Fruit fly (Drosophila melanogaster) whole organism: Measurements from ENCODE around the gene CG32625.

Experiments
- CG8478 ChIP-seq: fragments of >200 bp; optimal IDR thresholded peaks from 2 replicates; lab custom pipeline; 2018; ENCODE audit warnings: inconsistent platforms
- EcR ChIP-seq, 2 experiments: fragments of >200 bp; optimal IDR thresholded peaks; 2 replicates each; lab custom pipeline; 2017; ENCODE audit warnings: missing biosample characterization in 2 of 2, missing genetic modification characterization in 2 of 2, missing genetic modification reagents in 2 of 2
- psq ChIP-seq: fragments of >200 bp; optimal IDR thresholded peaks from 2 replicates; lab custom pipeline; 2017
- usp ChIP-seq: fragments of >200 bp; optimal IDR thresholded peaks from 2 replicates; lab custom pipeline; 2017; ENCODE audit warnings: missing biosample characterization, missing genetic modification characterization, mixed read lengths

DNA sequence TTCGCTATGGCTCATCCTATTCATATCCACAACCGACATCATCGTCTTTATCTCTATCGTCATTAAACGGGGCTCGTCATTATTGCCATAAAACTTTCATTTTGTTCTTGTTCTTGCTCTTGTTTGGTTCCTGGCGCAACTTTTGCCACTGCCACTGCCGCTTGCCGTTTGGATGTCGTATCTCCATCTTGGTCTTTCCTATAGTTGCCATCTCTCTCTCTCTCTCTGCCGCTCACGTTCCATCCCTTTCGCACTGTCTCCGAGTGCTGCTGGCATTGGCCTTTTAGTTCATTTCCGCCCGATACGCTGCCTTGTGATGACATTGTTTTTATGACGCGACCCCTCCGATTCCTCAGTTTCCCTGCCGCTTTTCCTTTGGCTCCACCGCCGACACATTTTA lies 35.8 kb upstream of the CG32625 start:
- no peak for TF ChIP-seq CG8478
- no peak for TF ChIP-seq usp
- no peak for TF ChIP-seq psq (lab: Kevin White, UChicago)
- no peak for TF ChIP-seq EcR (GFP tag; optimal IDR thresholded peaks at IDR 0.05; lab: Kevin White, UChicago)
